Worm (Caenorhabditis elegans): ENCODE results near the gene ZK418.11.

ZK418.11 gene

DNA sequence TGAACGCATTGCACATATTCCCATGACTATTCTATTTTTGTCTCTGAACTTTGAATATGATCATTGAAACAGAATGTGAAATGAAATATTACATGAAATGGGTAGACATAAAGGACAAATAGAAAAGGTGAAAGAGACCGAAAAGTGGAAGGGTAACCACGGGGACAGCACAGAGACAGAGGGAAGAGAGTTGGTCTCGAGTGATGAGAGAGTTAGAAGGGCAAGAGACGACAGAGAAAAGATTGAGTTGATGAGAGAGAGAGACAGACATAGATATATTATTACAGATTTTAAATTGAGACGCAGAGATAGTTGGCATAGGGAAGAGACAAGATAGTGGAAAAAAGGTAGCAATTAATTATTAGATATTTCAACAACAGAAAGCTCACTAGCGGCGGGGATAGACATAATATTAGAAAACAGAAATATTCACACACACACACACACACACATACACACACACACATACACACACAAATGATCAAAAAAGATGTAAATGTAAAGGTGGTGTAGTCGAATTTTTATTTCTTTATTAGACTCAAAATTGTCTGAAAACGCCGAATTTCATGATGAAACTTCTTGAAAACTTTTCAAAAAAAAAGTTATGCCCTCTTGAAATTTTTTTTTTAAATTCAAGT is 16.6 kb downstream of the ZK418.11 start:
- TF ChIP-seq ceh-79 (tag; optimal IDR thresholded peaks at IDR 0.05), result no peak
- no peak for TF ChIP-seq hsf-1 (GFP tag; IDR thresholded peaks at IDR 0.05)
- TF ChIP-seq let-526 (GFP tag; IDR thresholded peaks at IDR 0.05), result no peak
- no peak for TF ChIP-seq snpc-4 (GFP tag; optimal IDR thresholded peaks at IDR 0.05)
- peak in 1 of 4 experiments; percentile 14 for TF ChIP-seq snpc-4 (tag; optimal IDR thresholded peaks at IDR 0.05)
- TF ChIP-seq cebp-1 (GFP tag; IDR thresholded peaks at IDR 0.05), result no peak
- TF ChIP-seq cebp-1 (tag; optimal IDR thresholded peaks at IDR 0.05), result peak; percentile 72
- peak; percentile 79 for TF ChIP-seq hmg-1.2 (GFP tag; IDR thresholded peaks at IDR 0.05)
- TF ChIP-seq tbp1 (GFP tag; optimal IDR thresholded peaks at IDR 0.05), result peak; percentile 21
- TF ChIP-seq nhr-80 (tag; optimal IDR thresholded peaks at IDR 0.05), result peak; percentile 69
- no peak for TF ChIP-seq hlh-26 (GFP tag; conservative IDR thresholded peaks at IDR 0.05)
- TF ChIP-seq madf-8 (GFP tag; conservative IDR thresholded peaks at IDR 0.05), result no peak
- peak; percentile 21 for TF ChIP-seq ZK185.1 (tag; optimal IDR thresholded peaks at IDR 0.05; ENCODE audit: poor library complexity, severe bottlenecking)
- TF ChIP-seq mcd-1 (GFP tag; IDR thresholded peaks at IDR 0.05), result peak; percentile 33; the same call in 1 of the 2 replicates
- TF ChIP-seq ztf-18 (tag; optimal IDR thresholded peaks at IDR 0.05), result no peak
- peak; percentile 46 for TF ChIP-seq lin-40 (tag; optimal IDR thresholded peaks at IDR 0.05)
- TF ChIP-seq F52B5.7 (tag; optimal IDR thresholded peaks at IDR 0.05), result no peak
- TF ChIP-seq repo-1 (tag; optimal IDR thresholded peaks at IDR 0.05), result peak; percentile 21
- TF ChIP-seq lsl-1 (GFP tag; optimal IDR thresholded peaks at IDR 0.05), result no peak
- TF ChIP-seq attf-5 (GFP tag; optimal IDR thresholded peaks at IDR 0.05), result peak; percentile 71
- peak; percentile 35 for TF ChIP-seq lin-54 (GFP tag; optimal IDR thresholded peaks at IDR 0.05)

DNA sequence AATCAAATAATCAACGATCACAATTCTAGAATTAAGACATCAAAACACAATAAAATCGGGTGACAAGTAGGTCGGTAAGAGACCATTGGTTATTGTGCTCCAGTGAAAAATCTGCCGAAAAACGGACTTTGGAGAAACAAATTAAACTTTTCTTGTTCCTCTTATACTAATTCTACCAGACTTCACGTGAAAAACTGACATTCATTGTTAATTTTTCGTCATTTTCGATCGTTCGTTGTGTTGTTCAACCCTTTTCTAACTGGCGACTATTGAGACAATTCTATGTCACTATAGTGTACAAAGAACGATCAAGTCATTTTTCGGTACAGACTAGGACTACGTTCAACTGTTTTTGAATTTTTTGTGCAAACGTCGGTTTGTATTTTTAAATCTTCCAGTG is 20.4 kb downstream of the ZK418.11 start:
- TF ChIP-seq lin-40 (tag; optimal IDR thresholded peaks at IDR 0.05) (peak; percentile 29), T26A5.8 (tag; optimal IDR thresholded peaks at IDR 0.05) (no peak), bed-2 (GFP tag; IDR thresholded peaks at IDR 0.05) (no peak), mcd-1 (GFP tag; IDR thresholded peaks at IDR 0.05) (no peak), him-1 (tag; optimal IDR thresholded peaks at IDR 0.05) (peak; percentile 51), hsf-1 (GFP tag; IDR thresholded peaks at IDR 0.05) (0 out of 2 replicates have a peak, but pooled peaks have one; percentile 37), mel-28 (tag; optimal IDR thresholded peaks at IDR 0.05; ENCODE audit: borderline replicate concordance) (no peak), sea-2 (GFP tag; IDR thresholded peaks at IDR 0.05) (no peak), cebp-1 (GFP tag; IDR thresholded peaks at IDR 0.05) (no peak), cebp-1 (tag; optimal IDR thresholded peaks at IDR 0.05) (no peak), ekl-4 (GFP tag; IDR thresholded peaks at IDR 0.05) (no peak), dpl-1 (GFP tag; optimal IDR thresholded peaks at IDR 0.05) (no peak), B0035.1 (tag; optimal IDR thresholded peaks at IDR 0.05) (no peak), F49E8.2 (tag; optimal IDR thresholded peaks at IDR 0.05; ENCODE audit: insufficient read depth) (no peak), akir-1 (GFP tag; optimal IDR thresholded peaks at IDR 0.05) (no peak), ztf-18 (tag; optimal IDR thresholded peaks at IDR 0.05) (no peak), tbp1 (GFP tag; optimal IDR thresholded peaks at IDR 0.05) (no peak), F55B11.4 (tag; optimal IDR thresholded peaks at IDR 0.05; ENCODE audit: borderline replicate concordance, insufficient read depth) (no peak), nhr-179 (tag; optimal IDR thresholded peaks at IDR 0.05) (no peak), madf-8 (GFP tag; conservative IDR thresholded peaks at IDR 0.05) (no peak), nhr-80 (tag; optimal IDR thresholded peaks at IDR 0.05) (peak; percentile 25), aptf-2 (GFP tag; conservative IDR thresholded peaks at IDR 0.05) (no peak), madf-6 (GFP tag; IDR thresholded peaks at IDR 0.05) (no peak), F39B2.1 (GFP tag; IDR thresholded peaks at IDR 0.05) (no peak), die-1 (tag; optimal IDR thresholded peaks at IDR 0.05) (no peak), zfh-2 (GFP tag; conservative IDR thresholded peaks at IDR 0.05) (no peak), D2030.7 (GFP tag; IDR thresholded peaks at IDR 0.05) (no peak), T07F8.4 (tag; optimal IDR thresholded peaks at IDR 0.05) (no peak), chd-7 (tag; optimal IDR thresholded peaks at IDR 0.05) (peak; percentile 15), atf-7 (tag; optimal IDR thresholded peaks at IDR 0.05) (peak; percentile 5), repo-1 (tag; optimal IDR thresholded peaks at IDR 0.05) (peak; percentile 16), hrde-1 (tag; optimal IDR thresholded peaks at IDR 0.05; ENCODE audit: borderline replicate concordance) (no peak), K12H6.12 (tag; optimal IDR thresholded peaks at IDR 0.05) (no peak), Y53G8AR.9 (GFP tag; conservative IDR thresholded peaks at IDR 0.05) (0 out of 2 replicates have a peak, but pooled peaks have one; percentile 13), ceh-27 (GFP tag; optimal IDR thresholded peaks at IDR 0.05) (no peak)
